Fruit fly (Drosophila melanogaster): ENCODE data around the gene SMC3.

Gene SMC3

dm6 chrX:16640260-16641100 is 47.2 kb upstream of the SMC3 start, which contains the start of the genes SNRPG and mthl1 (continued):
- peak; percentile 75 for TF ChIP-seq Met (GFP tag; optimal IDR thresholded peaks at IDR 0.05)
- TF ChIP-seq Eip78C (GFP tag), result peak; percentile 89
- TF ChIP-seq CG11762 (GFP tag; optimal IDR thresholded peaks at IDR 0.05; ENCODE audit: insufficient read depth), result peak; percentile 63
- TF ChIP-seq Eip93F (GFP tag; optimal IDR thresholded peaks at IDR 0.05), result peak; percentile 70
- TF ChIP-seq CG9139 (GFP tag; optimal IDR thresholded peaks at IDR 0.05), result no peak
- TF ChIP-seq Sox102F (GFP tag; optimal IDR thresholded peaks at IDR 0.05), result peak; percentile 42
- TF ChIP-seq CG6792 (GFP tag; optimal IDR thresholded peaks at IDR 0.05), result peak; percentile 68
- TF ChIP-seq CG3919 (GFP tag; optimal IDR thresholded peaks at IDR 0.05), result peak; percentile 85
- TF ChIP-seq CG6854 (GFP tag; optimal IDR thresholded peaks at IDR 0.05), result no peak
- peak in 1 of 2 experiments; percentile 56 for TF ChIP-seq ss (GFP tag; optimal IDR thresholded peaks at IDR 0.05)
- TF ChIP-seq acj6 (GFP tag; optimal IDR thresholded peaks at IDR 0.05), result peak; percentile 75
- peak; percentile 28 for TF ChIP-seq dsx (GFP tag; optimal IDR thresholded peaks at IDR 0.05; ENCODE audit: poor library complexity, severe bottlenecking)
- peak; percentile 73 for TF ChIP-seq CG10669 (GFP tag; optimal IDR thresholded peaks at IDR 0.05)
- TF ChIP-seq CG3032 (tag; optimal IDR thresholded peaks at IDR 0.05), result peak; percentile 73
- peak; percentile 80 for TF ChIP-seq topi (GFP tag; optimal IDR thresholded peaks at IDR 0.05)
- TF ChIP-seq esn (GFP tag; optimal IDR thresholded peaks at IDR 0.05), result peak; percentile 75
- TF ChIP-seq CG1621 (tag; optimal IDR thresholded peaks at IDR 0.05), result peak; percentile 63

dm6 chrX:16637594-16638485 is 44.6 kb upstream of the SMC3 start, which contains the start of gene RpS19a:
RpS19a (plus strand) TSS chrX:16637894.
- peak; percentile 43 for TF ChIP-seq dac (GFP tag; optimal IDR thresholded peaks at IDR 0.05)
- TF ChIP-seq Eip93F (GFP tag; optimal IDR thresholded peaks at IDR 0.05), result no peak
- TF ChIP-seq eg (GFP tag; IDR thresholded peaks at IDR 0.05), result peak; percentile 73
- peak; percentile 32 for TF ChIP-seq CG11762 (GFP tag; optimal IDR thresholded peaks at IDR 0.05; ENCODE audit: insufficient read depth)
- peak; percentile 79 for TF ChIP-seq Sox102F (GFP tag; optimal IDR thresholded peaks at IDR 0.05)
- TF ChIP-seq CG11902 (GFP tag; optimal IDR thresholded peaks at IDR 0.05), result no peak
- TF ChIP-seq CG6276 (GFP tag; optimal IDR thresholded peaks at IDR 0.05), result peak; percentile 43
- peak; percentile 89 for TF ChIP-seq Eip78C (GFP tag)
- peak; percentile 48 for TF ChIP-seq dsx (GFP tag; optimal IDR thresholded peaks at IDR 0.05; ENCODE audit: poor library complexity, severe bottlenecking)
- no peak for TF ChIP-seq fkh (GFP tag; optimal IDR thresholded peaks at IDR 0.05)
- TF ChIP-seq Sox15 (GFP tag; optimal IDR thresholded peaks at IDR 0.05), result no peak
- TF ChIP-seq CG8119 (GFP tag; IDR thresholded peaks at IDR 0.05), result no peak
- TF ChIP-seq CG3919 (GFP tag; optimal IDR thresholded peaks at IDR 0.05), result peak; percentile 76
- peak; percentile 73 for TF ChIP-seq net (GFP tag; optimal IDR thresholded peaks at IDR 0.05)
- TF ChIP-seq OdsH (GFP tag; optimal IDR thresholded peaks at IDR 0.05), result peak; percentile 50
- TF ChIP-seq CG3032 (tag; optimal IDR thresholded peaks at IDR 0.05), result peak; percentile 14
- TF ChIP-seq Smox (GFP tag; optimal IDR thresholded peaks at IDR 0.05), result peak; percentile 61
- TF ChIP-seq Eip75B (GFP tag; optimal IDR thresholded peaks at IDR 0.05), result peak; percentile 52
- no peak for TF ChIP-seq CG6792 (GFP tag; optimal IDR thresholded peaks at IDR 0.05)
- TF ChIP-seq topi (GFP tag; optimal IDR thresholded peaks at IDR 0.05), result peak; percentile 69
- TF ChIP-seq fd59A (GFP tag; optimal IDR thresholded peaks at IDR 0.05), result peak; percentile 36
- TF ChIP-seq CG15336 (GFP tag; IDR thresholded peaks at IDR 0.05), result 0 out of 2 replicates have a peak, but pooled peaks have one; percentile 22
- TF ChIP-seq CG9139 (GFP tag; optimal IDR thresholded peaks at IDR 0.05), result peak; percentile 82
- peak; percentile 74 for TF ChIP-seq Blimp-1 (GFP tag; optimal IDR thresholded peaks at IDR 0.05)
- peak; percentile 3 for TF ChIP-seq Ets21C (GFP tag; optimal IDR thresholded peaks at IDR 0.05)
- TF ChIP-seq pdm3 (GFP tag; optimal IDR thresholded peaks at IDR 0.05), result peak; percentile 58
- peak; percentile 79 for TF ChIP-seq esn (GFP tag; optimal IDR thresholded peaks at IDR 0.05)
- peak; percentile 82 to 85 for TF ChIP-seq ss (GFP tag; optimal IDR thresholded peaks at IDR 0.05)
- peak; percentile 39 for TF ChIP-seq CG10631 (GFP tag; optimal IDR thresholded peaks at IDR 0.05)
- peak; percentile 23 for TF ChIP-seq Hr39 (GFP tag; optimal IDR thresholded peaks at IDR 0.05)
- TF ChIP-seq Met (GFP tag; optimal IDR thresholded peaks at IDR 0.05), result peak; percentile 78
- TF ChIP-seq Lpt (GFP tag; optimal IDR thresholded peaks at IDR 0.05), result peak; percentile 11
- TF ChIP-seq CG34406 (GFP tag; optimal IDR thresholded peaks at IDR 0.05), result peak; percentile 67
- TF ChIP-seq acj6 (GFP tag; optimal IDR thresholded peaks at IDR 0.05), result peak; percentile 41
- TF ChIP-seq Hr38 (GFP tag; optimal IDR thresholded peaks at IDR 0.05), result no peak
- peak; percentile 9 for TF ChIP-seq Sox14 (GFP tag; optimal IDR thresholded peaks at IDR 0.05)
- TF ChIP-seq CG16779 (tag; optimal IDR thresholded peaks at IDR 0.05), result peak; percentile 77
- peak; percentile 74 for TF ChIP-seq CG10669 (GFP tag; optimal IDR thresholded peaks at IDR 0.05)
- TF ChIP-seq achi (GFP tag; optimal IDR thresholded peaks at IDR 0.05), result peak; percentile 56
- peak; percentile 56 for TF ChIP-seq CG1621 (tag; optimal IDR thresholded peaks at IDR 0.05)
- TF ChIP-seq cyc (GFP tag; optimal IDR thresholded peaks at IDR 0.05), result peak; percentile 50

Measured in whole organism, prepupa.